Worm (Caenorhabditis elegans) whole organism, L2 larva: Measurements from ENCODE around the gene R13D11.4.

Experiments
- F13H6.1 ChIP-seq: sonication (generic microtip); optimal IDR thresholded peaks from 2 replicates; lab custom pipeline; 2016; ENCODE audit warnings: missing genetic modification characterization, missing compliant biosample characterization
- Y55F3AM.14 ChIP-seq: fragments of 200-800 bp; sonication (Bioruptor generic); optimal IDR thresholded peaks from 2 replicates; lab custom pipeline; 2018; ENCODE audit warnings: mild to moderate bottlenecking, missing genetic modification characterization, missing compliant biosample characterization
- ZK546.5 ChIP-seq: sonication (generic microtip); optimal IDR thresholded peaks from 2 replicates; lab custom pipeline; 2017; ENCODE audit warnings: missing biosample characterization, missing genetic modification characterization
- alr-1 ChIP-seq: fragments of 150-350 bp; optimal IDR thresholded peaks from 2 replicates; lab custom pipeline; 2014; ENCODE audit warnings: missing biosample characterization, missing genetic modification characterization
- ama-1 ChIP-seq: fragments of 150-350 bp; optimal IDR thresholded peaks from 2 replicates; lab custom pipeline; 2018; ENCODE audit warnings: inconsistent platforms
- blmp-1 ChIP-seq: sonication (generic microtip); optimal IDR thresholded peaks from 2 replicates; lab custom pipeline; 2017; ENCODE audit warnings: missing genetic modification characterization, mild to moderate bottlenecking, missing compliant biosample characterization, antibody characterized with exemption, moderate library complexity; ENCODE audit not compliant: insufficient read depth
- ceh-16 ChIP-seq: fragments of 150-350 bp; optimal IDR thresholded peaks from 2 replicates; lab custom pipeline; 2014; ENCODE audit warnings: missing biosample characterization, missing genetic modification characterization
- ceh-82 ChIP-seq: fragments of 150-350 bp; optimal IDR thresholded peaks from 2 replicates; lab custom pipeline; 2014; ENCODE audit warnings: missing biosample characterization, missing genetic modification characterization
- crh-2 ChIP-seq: sonication (generic microtip); optimal IDR thresholded peaks from 2 replicates; lab custom pipeline; 2017; ENCODE audit warnings: missing biosample characterization, missing genetic modification characterization
- dmd-4 ChIP-seq: sonication (generic microtip); optimal IDR thresholded peaks from 2 replicates; lab custom pipeline; 2017; ENCODE audit warnings: missing biosample characterization, missing genetic modification characterization
- elt-1 ChIP-seq: fragments of 150-350 bp; optimal IDR thresholded peaks from 2 replicates; lab custom pipeline; 2014; ENCODE audit warnings: missing biosample characterization, missing genetic modification characterization
- fos-1 ChIP-seq: fragments of 150-350 bp; optimal IDR thresholded peaks from 2 replicates; lab custom pipeline; 2014; ENCODE audit warnings: missing biosample characterization, missing genetic modification characterization
- gmeb-1 ChIP-seq: fragments of 150-350 bp; optimal IDR thresholded peaks from 2 replicates; lab custom pipeline; 2014; ENCODE audit warnings: missing biosample characterization, missing genetic modification characterization
- lin-11 ChIP-seq: fragments of 150-350 bp; sonication (generic microtip); optimal IDR thresholded peaks from 2 replicates; lab custom pipeline; 2014; ENCODE audit warnings: missing biosample characterization, missing genetic modification characterization, inconsistent platforms, mixed read lengths
- lin-13 ChIP-seq: fragments of 150-350 bp; optimal IDR thresholded peaks from 2 replicates; lab custom pipeline; 2014; ENCODE audit warnings: missing biosample characterization, missing genetic modification reagents, missing genetic modification characterization
- lin-39 ChIP-seq: fragments of 150-350 bp; optimal IDR thresholded peaks from 2 replicates; lab custom pipeline; 2014; ENCODE audit warnings: missing biosample characterization, missing genetic modification reagents, missing genetic modification characterization
- lsy-2 ChIP-seq, 2 experiments: fragments of 150-350 bp in 1 of 2; sonication (generic microtip) in 1 of 2; optimal IDR thresholded peaks; 2 replicates each; lab custom pipeline; 2014 to 2017; ENCODE audit warnings: missing biosample characterization in 2 of 2, missing genetic modification characterization in 2 of 2
- mab-5 ChIP-seq: fragments of 150-350 bp; optimal IDR thresholded peaks from 2 replicates; lab custom pipeline; 2014; ENCODE audit warnings: missing biosample characterization, missing genetic modification characterization
- mdl-1 ChIP-seq, 2 experiments: fragments of 150-350 bp in 1 of 2; sonication (generic microtip) in 1 of 2; optimal IDR thresholded peaks; 2 replicates each; lab custom pipeline; 2017; ENCODE audit warnings: missing biosample characterization in 2 of 2, missing genetic modification characterization in 2 of 2
- nhr-11 ChIP-seq: fragments of 150-350 bp; optimal IDR thresholded peaks from 2 replicates; lab custom pipeline; 2014; ENCODE audit warnings: missing biosample characterization, missing genetic modification characterization
- nhr-12 ChIP-seq: fragments of 150-350 bp; optimal IDR thresholded peaks from 2 replicates; lab custom pipeline; 2014; ENCODE audit warnings: missing biosample characterization, missing genetic modification characterization
- nhr-129 ChIP-seq: fragments of 150-350 bp; optimal IDR thresholded peaks from 2 replicates; lab custom pipeline; 2014; ENCODE audit warnings: missing biosample characterization, missing genetic modification characterization
- nhr-21 ChIP-seq: fragments of 150-350 bp; optimal IDR thresholded peaks from 2 replicates; lab custom pipeline; 2014; ENCODE audit warnings: missing biosample characterization, missing genetic modification characterization
- nhr-237 ChIP-seq: fragments of 150-350 bp; optimal IDR thresholded peaks from 2 replicates; lab custom pipeline; 2014; ENCODE audit warnings: missing biosample characterization, missing genetic modification characterization
- nhr-25 ChIP-seq: fragments of 150-350 bp; sonication (generic microtip); optimal IDR thresholded peaks from 3 replicates; lab custom pipeline; 2014; ENCODE audit warnings: missing biosample characterization, missing genetic modification characterization
- nhr-6 ChIP-seq: fragments of 150-350 bp; optimal IDR thresholded peaks from 2 replicates; lab custom pipeline; 2014; ENCODE audit warnings: missing biosample characterization, missing genetic modification characterization
- nhr-77 ChIP-seq: fragments of 150-350 bp; optimal IDR thresholded peaks from 2 replicates; lab custom pipeline; 2014; ENCODE audit warnings: missing biosample characterization, missing genetic modification characterization
- sem-4 ChIP-seq: fragments of 150-350 bp; optimal IDR thresholded peaks from 2 replicates; lab custom pipeline; 2014; ENCODE audit warnings: missing biosample characterization, missing genetic modification reagents, missing genetic modification characterization
- skn-1 ChIP-seq: sonication (generic microtip); optimal IDR thresholded peaks from 2 replicates; lab custom pipeline; 2017; ENCODE audit warnings: missing biosample characterization, missing genetic modification characterization
- sma-3 ChIP-seq: sonication (generic microtip); optimal IDR thresholded peaks from 2 replicates; lab custom pipeline; 2016; ENCODE audit warnings: missing genetic modification reagents, missing genetic modification characterization, missing compliant biosample characterization
- sma-9 ChIP-seq, 2 experiments: fragments of 150-350 bp in 1 of 2; sonication (generic microtip) in 1 of 2; optimal IDR thresholded peaks; 2 replicates each; lab custom pipeline; 2014 to 2016; ENCODE audit warnings: missing genetic modification characterization in 2 of 2, mild to moderate bottlenecking in 1 of 2, missing biosample characterization in 1 of 2, missing compliant biosample characterization in 1 of 2, missing genetic modification reagents in 1 of 2, moderate library complexity in 1 of 2
- snpc-4 ChIP-seq: fragments of 150-350 bp; optimal IDR thresholded peaks from 2 replicates; lab custom pipeline; 2014; ENCODE audit warnings: missing biosample characterization, missing genetic modification characterization
- unc-39 ChIP-seq: fragments of 150-350 bp; optimal IDR thresholded peaks from 2 replicates; lab custom pipeline; 2014; ENCODE audit warnings: missing biosample characterization, missing genetic modification characterization
- unc-55 ChIP-seq: fragments of 150-350 bp; sonication (generic microtip); optimal IDR thresholded peaks from 3 replicates; lab custom pipeline; 2014; ENCODE audit warnings: missing biosample characterization, missing genetic modification reagents, missing genetic modification characterization
- zag-1 ChIP-seq: fragments of 150-350 bp; optimal IDR thresholded peaks from 2 replicates; lab custom pipeline; 2014; ENCODE audit warnings: missing biosample characterization, missing genetic modification characterization
- ztf-1 ChIP-seq: fragments of 200-800 bp; sonication (Bioruptor generic); conservative IDR thresholded peaks from 2 replicates; pipeline ENCODE4 v1.3.6; 2022; ENCODE audit warnings: missing genetic modification characterization, missing compliant biosample characterization
- ztf-4 ChIP-seq: fragments of 150-350 bp; optimal IDR thresholded peaks from 2 replicates; lab custom pipeline; 2014; ENCODE audit warnings: missing biosample characterization, missing genetic modification characterization

The R13D11.4 gene

DNA sequence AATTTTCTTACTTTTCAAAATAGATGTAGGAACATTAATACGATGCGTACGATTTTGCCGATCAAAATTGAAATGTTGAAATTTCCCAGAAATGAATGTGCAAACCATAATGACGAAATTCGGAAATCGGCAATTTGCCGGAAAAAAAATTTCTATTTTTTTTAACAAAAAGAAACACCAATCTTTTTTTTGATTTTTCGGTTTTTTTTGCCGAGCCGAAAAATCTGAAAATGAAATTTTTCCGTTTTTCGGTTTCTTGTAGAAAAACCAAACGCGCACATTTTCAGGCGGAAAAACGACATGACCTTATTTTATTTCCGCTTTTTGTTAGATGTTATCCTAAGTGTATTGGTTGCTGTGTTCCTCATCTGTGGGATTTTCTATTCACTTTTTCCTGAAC lies 36.9 kb downstream of the R13D11.4 start, which contains the start of gene srbc-13:
srbc-13 (plus strand) TSS at position 301 of the 400 bp plus-strand sequence.
- TF ChIP-seq crh-2 (tag; lab: Kevin White, UChicago) (no peak), snpc-4 (no peak), unc-39 (tag; lab: Kevin White, UChicago) (no peak), ztf-1 (GFP tag; lab: Robert Waterston, UW) (no peak), gmeb-1 (tag; lab: Kevin White, UChicago) (no peak), mab-5 (tag; lab: Kevin White, UChicago) (no peak), alr-1 (tag; lab: Kevin White, UChicago) (no peak), ama-1 (lab: Kevin White, UChicago) (no peak), dmd-4 (tag; lab: Kevin White, UChicago) (no peak), Y55F3AM.14 (GFP tag; lab: Kevin White, UChicago) (no peak), fos-1 (tag; lab: Kevin White, UChicago) (no peak), unc-55 (GFP tag; lab: Kevin White, UChicago) (no peak), nhr-25 (tag; lab: Kevin White, UChicago) (no peak), sem-4 (tag; lab: Kevin White, UChicago) (no peak)

- TF ChIP-seq unc-39 (tag; lab: Kevin White, UChicago), result no peak
- no peak for TF ChIP-seq lin-39 (tag; lab: Kevin White, UChicago)
- no peak for TF ChIP-seq ZK546.5 (tag; lab: Kevin White, UChicago)
Observed at ce11 chrV:849042-849441, 38.4 kb downstream of the R13D11.4 start.

DNA sequence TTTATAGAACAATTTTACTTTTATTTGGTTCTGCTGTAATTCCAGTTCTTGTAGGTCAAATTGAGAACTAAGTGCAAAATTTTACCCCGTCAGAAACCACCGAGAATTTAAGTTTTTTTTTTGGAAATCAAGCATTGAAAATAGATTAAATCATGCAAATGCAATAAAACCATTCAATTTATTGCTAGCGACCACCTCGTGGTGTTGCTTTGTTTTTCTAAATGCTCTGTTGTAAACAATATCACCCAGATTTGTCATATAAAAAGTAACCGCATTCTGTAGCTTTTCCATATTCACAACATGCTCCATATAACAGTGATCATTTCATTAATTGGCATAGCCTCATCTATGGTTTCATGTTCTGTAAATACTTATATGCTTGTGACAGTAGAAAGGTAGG lies 38.9 kb downstream of the R13D11.4 start, which contains the start of gene srbc-12:
srbc-12 (plus strand) TSS at position 301 of the 400 bp plus-strand sequence.
- no peak for TF ChIP-seq nhr-11
- no peak for TF ChIP-seq unc-55 (GFP tag; lab: Kevin White, UChicago)
- TF ChIP-seq Y55F3AM.14 (GFP tag; lab: Kevin White, UChicago), result no peak
- no peak for TF ChIP-seq crh-2 (tag; lab: Kevin White, UChicago)
- TF ChIP-seq blmp-1, result no peak
- no peak for TF ChIP-seq skn-1 (tag; lab: Kevin White, UChicago)
- TF ChIP-seq ZK546.5 (tag; lab: Kevin White, UChicago), result no peak
- TF ChIP-seq nhr-129 (tag; lab: Kevin White, UChicago), result no peak
- no peak for TF ChIP-seq mdl-1 (tag; optimal IDR thresholded peaks at IDR 0.05; lab: Kevin White, UChicago)
- TF ChIP-seq elt-1 (tag; lab: Kevin White, UChicago), result no peak
- no peak for TF ChIP-seq nhr-77 (tag; lab: Kevin White, UChicago)
- TF ChIP-seq sem-4 (tag; lab: Kevin White, UChicago), result no peak
- TF ChIP-seq lsy-2 (tag; optimal IDR thresholded peaks at IDR 0.05; lab: Kevin White, UChicago), result no peak
- no peak for TF ChIP-seq nhr-237 (tag; lab: Kevin White, UChicago)
- no peak for TF ChIP-seq sma-3 (GFP tag; lab: Kevin White, UChicago)
- TF ChIP-seq snpc-4, result no peak
- TF ChIP-seq dmd-4 (tag; lab: Kevin White, UChicago), result no peak
- TF ChIP-seq zag-1 (tag; lab: Kevin White, UChicago), result no peak
- TF ChIP-seq nhr-6 (tag; lab: Kevin White, UChicago), result no peak
- no peak for TF ChIP-seq ceh-16 (tag; lab: Kevin White, UChicago)

- no peak for TF ChIP-seq gmeb-1 (tag; lab: Kevin White, UChicago)
- no peak for TF ChIP-seq alr-1 (tag; lab: Kevin White, UChicago)
- TF ChIP-seq ZK546.5 (tag; lab: Kevin White, UChicago), result no peak
- no peak for TF ChIP-seq lin-13
- no peak for TF ChIP-seq F13H6.1 (tag; lab: Kevin White, UChicago)
- TF ChIP-seq crh-2 (tag; lab: Kevin White, UChicago), result no peak
- no peak for TF ChIP-seq sma-9 (GFP tag; optimal IDR thresholded peaks at IDR 0.05; lab: Kevin White, UChicago)
- no peak for TF ChIP-seq sma-9 (tag; optimal IDR thresholded peaks at IDR 0.05; lab: Kevin White, UChicago)
- no peak for TF ChIP-seq lin-11 (tag; lab: Kevin White, UChicago)
- TF ChIP-seq ceh-82, result no peak
- TF ChIP-seq zag-1 (tag; lab: Kevin White, UChicago), result no peak
- no peak for TF ChIP-seq Y55F3AM.14 (GFP tag; lab: Kevin White, UChicago)
- TF ChIP-seq snpc-4, result no peak
- no peak for TF ChIP-seq nhr-12 (tag; lab: Kevin White, UChicago)
- no peak for TF ChIP-seq lin-39 (tag; lab: Kevin White, UChicago)
- TF ChIP-seq nhr-21 (tag; lab: Kevin White, UChicago), result no peak
- TF ChIP-seq ztf-4 (tag; lab: Kevin White, UChicago), result no peak
- TF ChIP-seq, all 48 proteins: peak for 0
Observed at ce11 chrV:852184-852583, 41.6 kb downstream of the R13D11.4 start, which contains the start of gene K09C6.3. Gene K09C6.3 (plus strand): TSS chrV:852484.
